Fruit fly (Drosophila melanogaster) whole organism, prepupa: ENCODE data around the gene CG11596.

Experiments used
- Blimp-1 ChIP-seq: fragments of 200-800 bp; sonication (Bioruptor generic); optimal IDR thresholded peaks from 3 replicates; lab custom pipeline; 2017; ENCODE audit warnings: missing biosample characterization, missing genetic modification characterization, mild to moderate bottlenecking, moderate library complexity, missing genetic modification reagents
- CG11294 ChIP-seq: fragments of 200-800 bp; sonication (Bioruptor generic); IDR thresholded peaks from 2 replicates; pipeline ENCODE4 v1.3.6; 2022; ENCODE audit warnings: missing biosample characterization, missing genetic modification characterization
- CG11902 ChIP-seq: fragments of 200-800 bp; sonication (Bioruptor generic); optimal IDR thresholded peaks from 3 replicates; lab custom pipeline; 2016; ENCODE audit warnings: missing biosample characterization, missing genetic modification characterization
- CG3919 ChIP-seq: fragments of 200-800 bp; sonication (Bioruptor generic); optimal IDR thresholded peaks from 3 replicates; lab custom pipeline; 2016; ENCODE audit warnings: missing biosample characterization, missing genetic modification characterization
- CG6854 ChIP-seq: fragments of 200-800 bp; sonication (Bioruptor generic); optimal IDR thresholded peaks from 2 replicates; lab custom pipeline; 2017; ENCODE audit warnings: missing biosample characterization, mild to moderate bottlenecking, missing genetic modification characterization
- Lpt ChIP-seq: fragments of 200-800 bp; sonication (Bioruptor generic); optimal IDR thresholded peaks from 3 replicates; lab custom pipeline; 2016; ENCODE audit warnings: missing biosample characterization, missing genetic modification characterization
- Smox ChIP-seq: fragments of 200-800 bp; sonication (Bioruptor generic); optimal IDR thresholded peaks from 3 replicates; lab custom pipeline; 2016; ENCODE audit warnings: missing biosample characterization, missing genetic modification characterization
- acj6 ChIP-seq: fragments of 200-800 bp; sonication (Bioruptor generic); optimal IDR thresholded peaks from 3 replicates; lab custom pipeline; 2016; ENCODE audit warnings: missing biosample characterization, missing genetic modification characterization
- cyc ChIP-seq: fragments of 200-800 bp; sonication (Bioruptor generic); optimal IDR thresholded peaks from 3 replicates; lab custom pipeline; 2016; ENCODE audit warnings: missing biosample characterization, missing genetic modification characterization
- dac ChIP-seq: fragments of 200-800 bp; sonication (Bioruptor generic); optimal IDR thresholded peaks from 2 replicates; lab custom pipeline; 2017; ENCODE audit warnings: missing biosample characterization, mild to moderate bottlenecking, missing genetic modification characterization
- dsx ChIP-seq: fragments of 200-800 bp; optimal IDR thresholded peaks from 3 replicates; lab custom pipeline; 2019; ENCODE audit warnings: missing biosample characterization, mild to moderate bottlenecking, missing genetic modification characterization, moderate library complexity; ENCODE audit not compliant: poor library complexity, severe bottlenecking
- esn ChIP-seq: fragments of 200-800 bp; sonication (Bioruptor generic); optimal IDR thresholded peaks from 2 replicates; lab custom pipeline; 2016; ENCODE audit warnings: missing biosample characterization, mild to moderate bottlenecking, missing genetic modification characterization, moderate library complexity
- net ChIP-seq: fragments of 200-800 bp; sonication (Bioruptor generic); optimal IDR thresholded peaks from 3 replicates; lab custom pipeline; 2016; ENCODE audit warnings: missing biosample characterization, missing genetic modification characterization
- pdm3 ChIP-seq: fragments of 200-800 bp; sonication (Bioruptor generic); optimal IDR thresholded peaks from 3 replicates; lab custom pipeline; 2016; ENCODE audit warnings: missing biosample characterization, missing genetic modification characterization

DNA sequence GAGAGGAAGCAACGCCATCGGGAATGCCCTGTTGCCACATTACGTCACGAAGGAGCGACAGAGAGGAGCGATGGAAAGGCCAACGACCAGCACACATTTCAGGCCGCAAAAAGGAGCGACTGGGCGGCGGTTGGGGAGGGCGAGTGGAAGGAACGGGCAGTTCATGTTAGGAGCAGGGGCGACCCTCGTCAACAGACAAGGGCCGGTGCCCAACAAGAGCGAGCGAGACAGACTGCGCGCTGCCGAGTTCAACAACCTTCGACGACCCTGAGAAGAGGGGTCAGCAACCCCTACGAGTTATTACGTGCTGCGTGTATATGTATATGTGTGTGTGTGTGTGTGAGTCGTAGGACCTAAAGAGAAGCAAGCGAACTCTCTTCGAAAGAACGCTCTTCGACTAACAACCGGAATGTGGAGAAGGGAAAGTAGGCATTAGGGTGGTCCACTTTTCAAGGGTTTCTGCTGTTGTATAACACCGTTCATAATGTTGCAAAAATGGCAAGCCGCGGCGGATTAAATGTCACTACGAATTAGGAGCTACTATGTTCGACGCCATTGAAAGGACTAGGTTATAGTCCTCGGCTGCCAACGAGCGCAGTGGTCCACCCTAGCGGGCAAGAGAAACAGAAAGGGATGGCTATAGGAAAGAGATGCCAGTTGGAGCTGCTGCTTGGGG, 24.0 kb downstream of the CG11596 start:
- TF ChIP-seq esn (GFP tag; lab: Kevin White, UChicago), result peak; percentile 99
- TF ChIP-seq cyc, result peak; percentile 99
- peak; percentile 99 for TF ChIP-seq Lpt (GFP tag; lab: Kevin White, UChicago)
- TF ChIP-seq dac (GFP tag; lab: Kevin White, UChicago), result peak; percentile 98
- TF ChIP-seq acj6 (GFP tag; lab: Kevin White, UChicago), result peak; percentile 99
- peak; percentile 99 for TF ChIP-seq Smox
- TF ChIP-seq pdm3, result peak; percentile 99
- peak; percentile 99 for TF ChIP-seq net (GFP tag; lab: Kevin White, UChicago)
- peak; percentile 96 for TF ChIP-seq Blimp-1 (GFP tag; lab: Kevin White, UChicago)
- TF ChIP-seq CG3919, result peak; percentile 99
- peak; percentile 95 for TF ChIP-seq CG11294
- TF ChIP-seq CG6854 (GFP tag; lab: Kevin White, UChicago), result peak; percentile 99
- peak; percentile 97 for TF ChIP-seq CG11902 (GFP tag; lab: Kevin White, UChicago)
- peak; percentile 97 for TF ChIP-seq dsx (GFP tag; lab: Kevin White, UChicago)
